Fruit fly (Drosophila melanogaster) whole organism, embryonic: ENCODE data around the gene Bug22.

Source experiments
- ATbp ChIP-seq: fragments of 200-800 bp; sonication (Bioruptor generic); optimal IDR thresholded peaks from 2 replicates; lab custom pipeline; 2017; ENCODE audit warnings: missing biosample characterization, mild to moderate bottlenecking, missing genetic modification characterization, missing genetic modification reagents
- Ada2b ChIP-seq: fragments of 200-800 bp; sonication (Bioruptor generic); IDR thresholded peaks from 2 replicates; pipeline ENCODE4 v1.3.6; 2022; ENCODE audit warnings: missing biosample characterization, missing genetic modification characterization
- Atf3 ChIP-seq: fragments of 200-800 bp; sonication (Bioruptor generic); optimal IDR thresholded peaks from 3 replicates; lab custom pipeline; 2016; ENCODE audit warnings: missing biosample characterization, missing genetic modification characterization
- B-H2 ChIP-seq: fragments of 200-800 bp; sonication (Bioruptor generic); optimal IDR thresholded peaks from 2 replicates; lab custom pipeline; 2018; ENCODE audit warnings: missing biosample characterization, mild to moderate bottlenecking, missing genetic modification characterization
- Bteb2 ChIP-seq: fragments of 200-800 bp; sonication (Bioruptor generic); optimal IDR thresholded peaks from 2 replicates; lab custom pipeline; 2016; ENCODE audit warnings: missing biosample characterization, missing genetic modification characterization
- CG10267 ChIP-seq: fragments of 200-800 bp; sonication (Bioruptor generic); optimal IDR thresholded peaks from 2 replicates; lab custom pipeline; 2018; ENCODE audit warnings: missing biosample characterization, mild to moderate bottlenecking, missing genetic modification characterization, moderate library complexity
- CG10654 ChIP-seq: fragments of 200-800 bp; sonication (Bioruptor generic); optimal IDR thresholded peaks from 2 replicates; lab custom pipeline; 2016; ENCODE audit warnings: missing biosample characterization, missing genetic modification characterization
- CG11398 ChIP-seq: fragments of 200-800 bp; sonication (Bioruptor generic); optimal IDR thresholded peaks from 2 replicates; lab custom pipeline; 2016; ENCODE audit warnings: missing biosample characterization, missing genetic modification characterization
- CG11560 ChIP-seq: fragments of 200-800 bp; sonication (Bioruptor generic); IDR thresholded peaks from 3 replicates; pipeline ENCODE4 v1.3.6; 2022; ENCODE audit warnings: missing biosample characterization, missing genetic modification characterization
- CG12071 ChIP-seq: fragments of 200-800 bp; sonication (Bioruptor generic); optimal IDR thresholded peaks from 3 replicates; lab custom pipeline; 2018; ENCODE audit warnings: missing biosample characterization, mild to moderate bottlenecking, missing genetic modification characterization
- CG12769 ChIP-seq: fragments of 200-800 bp; sonication (Bioruptor generic); optimal IDR thresholded peaks from 2 replicates; lab custom pipeline; 2019; ENCODE audit warnings: missing biosample characterization, mild to moderate bottlenecking, missing genetic modification characterization, moderate library complexity
- CG12942 ChIP-seq: fragments of 200-800 bp; sonication (Bioruptor generic); optimal IDR thresholded peaks from 3 replicates; lab custom pipeline; 2016; ENCODE audit warnings: missing biosample characterization, missing genetic modification characterization
- CG14050 ChIP-seq: fragments of 200-800 bp; sonication (Bioruptor generic); IDR thresholded peaks from 3 replicates; pipeline ENCODE4 v1.3.6; 2022; ENCODE audit warnings: missing biosample characterization, missing genetic modification characterization
- CG17328 ChIP-seq: fragments of 200-800 bp; sonication (Bioruptor generic); IDR thresholded peaks from 2 replicates; pipeline ENCODE4 v1.3.6; 2022; ENCODE audit warnings: missing biosample characterization, missing genetic modification characterization
- CG17385 ChIP-seq: fragments of 200-800 bp; sonication (Bioruptor generic); optimal IDR thresholded peaks from 3 replicates; lab custom pipeline; 2018; ENCODE audit warnings: missing biosample characterization, mild to moderate bottlenecking, missing genetic modification characterization
- CG2889 ChIP-seq: fragments of 200-800 bp; sonication (Bioruptor generic); IDR thresholded peaks from 3 replicates; pipeline ENCODE4 v1.3.6; 2022; ENCODE audit warnings: missing biosample characterization, missing genetic modification characterization
- CG32772 ChIP-seq: fragments of 200-800 bp; sonication (Bioruptor generic); IDR thresholded peaks from 2 replicates; pipeline ENCODE4 v1.3.6; 2022; ENCODE audit warnings: missing biosample characterization, missing genetic modification characterization
- CG34422 ChIP-seq: fragments of 200-800 bp; sonication (Bioruptor generic); IDR thresholded peaks from 3 replicates; pipeline ENCODE4 v1.3.6; 2022; ENCODE audit warnings: missing biosample characterization, missing genetic modification characterization
- CG3838 ChIP-seq: fragments of 200-800 bp; sonication (Bioruptor generic); optimal IDR thresholded peaks from 3 replicates; lab custom pipeline; 2016; ENCODE audit warnings: missing biosample characterization, missing genetic modification characterization
- CG3847 ChIP-seq: fragments of 200-800 bp; sonication (Bioruptor generic); IDR thresholded peaks from 2 replicates; pipeline ENCODE4 v1.3.6; 2022; ENCODE audit warnings: missing biosample characterization, missing genetic modification characterization
- CG3995 ChIP-seq: fragments of 200-800 bp; sonication (Bioruptor generic); optimal IDR thresholded peaks from 3 replicates; lab custom pipeline; 2016; ENCODE audit warnings: missing biosample characterization, missing genetic modification characterization
- CG6683 ChIP-seq: fragments of 200-800 bp; sonication (Bioruptor generic); optimal IDR thresholded peaks from 2 replicates; lab custom pipeline; 2017; ENCODE audit warnings: missing biosample characterization, mild to moderate bottlenecking, missing genetic modification characterization, missing genetic modification reagents
- CG9215 ChIP-seq: fragments of 200-800 bp; sonication (Bioruptor generic); IDR thresholded peaks from 2 replicates; pipeline ENCODE4 v1.3.6; 2022; ENCODE audit warnings: missing biosample characterization, missing genetic modification characterization
- CG9876 ChIP-seq: fragments of 200-800 bp; sonication (Bioruptor generic); optimal IDR thresholded peaks from 2 replicates; lab custom pipeline; 2016; ENCODE audit warnings: missing biosample characterization, missing genetic modification characterization
- CG9932 ChIP-seq: fragments of 200-800 bp; sonication (Bioruptor generic); IDR thresholded peaks from 2 replicates; pipeline ENCODE4 v1.3.6; 2022; ENCODE audit warnings: missing biosample characterization, missing genetic modification characterization
- Deaf1 ChIP-seq: fragments of 200-800 bp; optimal IDR thresholded peaks from 3 replicates; lab custom pipeline; 2019; ENCODE audit warnings: missing biosample characterization, mild to moderate bottlenecking, missing genetic modification characterization, moderate library complexity
- H2.0 ChIP-seq: fragments of 200-800 bp; sonication (Bioruptor generic); IDR thresholded peaks from 2 replicates; pipeline ENCODE4 v1.3.6; 2022; ENCODE audit warnings: missing biosample characterization, missing genetic modification characterization
- HmgD ChIP-seq: fragments of 200-800 bp; sonication (Bioruptor generic); optimal IDR thresholded peaks from 3 replicates; lab custom pipeline; 2016; ENCODE audit warnings: missing biosample characterization, missing genetic modification characterization
- Hr3 ChIP-seq: fragments of 200-800 bp; sonication (Bioruptor generic); optimal IDR thresholded peaks from 3 replicates; lab custom pipeline; 2016; ENCODE audit warnings: missing biosample characterization, missing genetic modification characterization
- Meics ChIP-seq: fragments of 200-800 bp; sonication (Bioruptor generic); optimal IDR thresholded peaks from 2 replicates; lab custom pipeline; 2017; ENCODE audit warnings: missing biosample characterization, mild to moderate bottlenecking, missing genetic modification characterization
- NC2β ChIP-seq: fragments of 200-800 bp; sonication (Bioruptor generic); optimal IDR thresholded peaks from 2 replicates; lab custom pipeline; 2016; ENCODE audit warnings: missing biosample characterization, missing genetic modification characterization
- NK7.1 ChIP-seq: fragments of 200-800 bp; sonication (Bioruptor generic); optimal IDR thresholded peaks from 3 replicates; lab custom pipeline; 2016; ENCODE audit warnings: missing biosample characterization, missing genetic modification characterization
- Neu2 ChIP-seq: fragments of 200-800 bp; sonication (Bioruptor generic); optimal IDR thresholded peaks from 3 replicates; lab custom pipeline; 2016; ENCODE audit warnings: missing biosample characterization, missing genetic modification characterization, borderline replicate concordance
- NfI ChIP-seq: fragments of 200-800 bp; sonication (Bioruptor generic); optimal IDR thresholded peaks from 3 replicates; lab custom pipeline; 2018; ENCODE audit warnings: missing biosample characterization, mild to moderate bottlenecking, missing genetic modification characterization, moderate library complexity
- Oli ChIP-seq: fragments of 200-800 bp; sonication (Bioruptor generic); optimal IDR thresholded peaks from 2 replicates; lab custom pipeline; 2018; ENCODE audit warnings: missing biosample characterization, mild to moderate bottlenecking, missing genetic modification characterization, moderate library complexity
- Opbp ChIP-seq: fragments of 200-800 bp; sonication (Bioruptor generic); IDR thresholded peaks from 3 replicates; pipeline ENCODE4 v1.3.6; 2022; ENCODE audit warnings: missing biosample characterization, missing genetic modification characterization; ENCODE audit not compliant: partially characterized antibody
- Sin3A ChIP-seq: fragments of >200 bp; optimal IDR thresholded peaks from 2 replicates; lab custom pipeline; 2018
- Sox102F ChIP-seq: fragments of 200-800 bp; sonication (Bioruptor generic); optimal IDR thresholded peaks from 2 replicates; lab custom pipeline; 2018; ENCODE audit warnings: missing biosample characterization, mild to moderate bottlenecking, missing genetic modification characterization, moderate library complexity
- Trl ChIP-seq, 3 experiments: fragments of >200 bp in 2 of 3; fragments of 200-800 bp in 1 of 3; sonication (Bioruptor generic) in 1 of 3; optimal IDR thresholded peaks; 2 replicates in 1 of 3; 3 replicates in 2 of 3; lab custom pipeline; 2016 to 2017; ENCODE audit warnings: missing biosample characterization in 1 of 3, missing genetic modification characterization in 1 of 3
- bbx ChIP-seq: fragments of 200-800 bp; sonication (Bioruptor generic); IDR thresholded peaks from 2 replicates; pipeline ENCODE4 v1.3.6; 2022; ENCODE audit warnings: missing biosample characterization, missing genetic modification characterization; ENCODE audit not compliant: partially characterized antibody
- dm ChIP-seq: fragments of 200-800 bp; sonication (Bioruptor generic); optimal IDR thresholded peaks from 3 replicates; lab custom pipeline; 2016; ENCODE audit warnings: missing biosample characterization, missing genetic modification characterization
- fd102C ChIP-seq: fragments of 200-800 bp; sonication (Bioruptor generic); optimal IDR thresholded peaks from 2 replicates; lab custom pipeline; 2018; ENCODE audit warnings: missing biosample characterization, mild to moderate bottlenecking, missing genetic modification characterization, moderate library complexity
- gro ChIP-seq: fragments of 200-800 bp; sonication (Bioruptor generic); optimal IDR thresholded peaks from 2 replicates; lab custom pipeline; 2016; ENCODE audit warnings: missing biosample characterization, missing genetic modification characterization
- hb ChIP-seq: fragments of 200-800 bp; sonication (Bioruptor generic); IDR thresholded peaks from 3 replicates; pipeline ENCODE4 v1.3.6; 2022; ENCODE audit warnings: missing biosample characterization, missing genetic modification characterization; ENCODE audit not compliant: partially characterized antibody
- klu ChIP-seq: fragments of 200-800 bp; sonication (Bioruptor generic); IDR thresholded peaks from 2 replicates; pipeline ENCODE4 v1.3.6; 2022; ENCODE audit warnings: missing biosample characterization, missing genetic modification characterization
- lab ChIP-seq: fragments of 200-800 bp; sonication (Bioruptor generic); optimal IDR thresholded peaks from 3 replicates; lab custom pipeline; 2017; ENCODE audit warnings: missing biosample characterization, missing genetic modification characterization, mild to moderate bottlenecking, moderate library complexity, missing genetic modification reagents
- luna ChIP-seq: fragments of 200-800 bp; sonication (Bioruptor generic); optimal IDR thresholded peaks from 2 replicates; lab custom pipeline; 2016; ENCODE audit warnings: missing biosample characterization, missing genetic modification characterization
- nerfin-1 ChIP-seq: fragments of 200-800 bp; sonication (Bioruptor generic); optimal IDR thresholded peaks from 3 replicates; lab custom pipeline; 2019; ENCODE audit warnings: missing biosample characterization, mild to moderate bottlenecking, missing genetic modification characterization, moderate library complexity
- peb ChIP-seq: fragments of 200-800 bp; sonication (Bioruptor generic); IDR thresholded peaks from 2 replicates; pipeline ENCODE4 v1.3.6; 2022; ENCODE audit warnings: missing biosample characterization, missing genetic modification characterization
- pho ChIP-seq: fragments of 200-800 bp; sonication (Bioruptor generic); optimal IDR thresholded peaks from 2 replicates; lab custom pipeline; 2016; ENCODE audit warnings: missing biosample characterization, missing genetic modification characterization
- sob ChIP-seq: fragments of 200-800 bp; sonication (Bioruptor generic); IDR thresholded peaks from 2 replicates; pipeline ENCODE4 v1.3.6; 2022; ENCODE audit warnings: missing biosample characterization, missing genetic modification characterization
- trh ChIP-seq: fragments of 200-800 bp; sonication (Bioruptor generic); optimal IDR thresholded peaks from 2 replicates; lab custom pipeline; 2016; ENCODE audit warnings: missing biosample characterization, missing genetic modification characterization

The Bug22 gene

DNA sequence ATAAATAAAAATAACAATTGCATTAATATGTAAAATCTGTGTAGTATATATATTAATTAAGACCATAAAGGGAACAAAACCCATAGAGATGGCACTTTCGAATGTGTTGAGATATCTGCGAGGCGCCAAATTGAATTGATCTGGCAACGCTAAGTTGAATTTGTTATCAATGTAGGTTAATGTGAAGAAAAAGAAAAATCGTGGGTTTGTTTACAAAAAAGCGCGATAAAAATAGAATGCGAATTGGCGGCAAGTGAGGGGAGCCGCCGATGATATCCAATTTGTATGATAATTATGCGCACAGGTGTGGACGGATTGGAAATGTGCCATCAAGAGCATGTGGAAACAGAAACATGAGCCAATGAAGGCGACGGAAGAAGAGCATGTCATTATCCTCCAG is 49.1 kb upstream of the Bug22 start (continued):
- TF ChIP-seq CG9876 (GFP tag; lab: Kevin White, UChicago), result no peak
- no peak for TF ChIP-seq CG10654
- no peak for TF ChIP-seq Meics (GFP tag; lab: Kevin White, UChicago)
- no peak for TF ChIP-seq CG17328
- no peak for TF ChIP-seq peb (GFP tag; lab: Robert Waterston, UW)
- TF ChIP-seq hb (GFP tag; lab: Robert Waterston, UW), result no peak
- no peak for TF ChIP-seq NfI (GFP tag; lab: Kevin White, UChicago)
- TF ChIP-seq ATbp, result no peak
- TF ChIP-seq CG9932 (GFP tag; lab: Robert Waterston, UW), result no peak
- TF ChIP-seq Neu2, result no peak
- TF ChIP-seq CG3838, result no peak
- no peak for TF ChIP-seq Ada2b (GFP tag; lab: Robert Waterston, UW)
- TF ChIP-seq CG3995 (GFP tag; lab: Kevin White, UChicago), result no peak
- TF ChIP-seq Trl (optimal IDR thresholded peaks at IDR 0.05; lab: Kevin White, UChicago), result no peak
- TF ChIP-seq Trl (GFP tag; optimal IDR thresholded peaks at IDR 0.05; lab: Kevin White, UChicago), result no peak
- TF ChIP-seq fd102C (GFP tag; lab: Kevin White, UChicago), result no peak
- peak; percentile 4 for TF ChIP-seq HmgD (GFP tag; lab: Kevin White, UChicago)
- TF ChIP-seq Deaf1 (tag; lab: Kevin White, UChicago), result no peak
- TF ChIP-seq CG6683 (GFP tag; lab: Kevin White, UChicago), result no peak
- TF ChIP-seq nerfin-1 (tag; lab: Kevin White, UChicago), result no peak
- TF ChIP-seq NC2β, result no peak
- no peak for TF ChIP-seq Atf3 (GFP tag; lab: Kevin White, UChicago)
- TF ChIP-seq NK7.1, result no peak
- no peak for TF ChIP-seq CG9215
- TF ChIP-seq CG32772 (GFP tag; lab: Robert Waterston, UW), result no peak
- TF ChIP-seq bbx (GFP tag; lab: Robert Waterston, UW), result peak; percentile 73
- no peak for TF ChIP-seq CG12769 (tag; lab: Kevin White, UChicago)
- TF ChIP-seq CG14050, result no peak
- TF ChIP-seq lab (GFP tag; lab: Kevin White, UChicago), result no peak
- TF ChIP-seq CG2889, result no peak
- no peak for TF ChIP-seq H2.0 (GFP tag; lab: Robert Waterston, UW)
- no peak for TF ChIP-seq pho (GFP tag; lab: Kevin White, UChicago)
- no peak for TF ChIP-seq Sin3A (lab: Kevin White, UChicago)
- no peak for TF ChIP-seq B-H2 (GFP tag; lab: Kevin White, UChicago)
- TF ChIP-seq Sox102F (GFP tag; lab: Kevin White, UChicago), result no peak
- TF ChIP-seq CG11560 (tag; lab: Robert Waterston, UW), result no peak
- no peak for TF ChIP-seq klu (GFP tag; lab: Robert Waterston, UW)
- TF ChIP-seq Bteb2, result no peak
- TF ChIP-seq dm (GFP tag; lab: Kevin White, UChicago), result no peak
- no peak for TF ChIP-seq CG11398 (GFP tag; lab: Kevin White, UChicago)
- TF ChIP-seq CG12071 (GFP tag; lab: Kevin White, UChicago), result no peak
- peak; percentile 23; the same call in 1 of the 3 replicates for TF ChIP-seq Opbp
- no peak for TF ChIP-seq luna (GFP tag; lab: Kevin White, UChicago)
- TF ChIP-seq CG10267 (tag; lab: Kevin White, UChicago), result peak; percentile 1
- no peak for TF ChIP-seq Oli
- TF ChIP-seq CG34422 (GFP tag; lab: Robert Waterston, UW), result no peak
- TF ChIP-seq Hr3 (GFP tag; lab: Kevin White, UChicago), result peak; percentile 82
- TF ChIP-seq trh, result no peak
- no peak for TF ChIP-seq CG12942 (GFP tag; lab: Kevin White, UChicago)
- TF ChIP-seq CG17385, result peak; percentile 41
- TF ChIP-seq sob (GFP tag; lab: Robert Waterston, UW), result no peak
- no peak for TF ChIP-seq gro (GFP tag; lab: Kevin White, UChicago)
- 0 out of 2 replicates have a peak, but pooled peaks have one; percentile 17 for TF ChIP-seq CG3847 (GFP tag; lab: Robert Waterston, UW)
